Worm (Caenorhabditis elegans) whole organism, late embryonic: Measurements from ENCODE around the gene srb-11.

Experiments used
- ceh-22 ChIP-seq: sonication (generic microtip); optimal IDR thresholded peaks from 2 replicates; lab custom pipeline; 2017; ENCODE audit warnings: missing biosample characterization, missing genetic modification characterization
- ceh-24 ChIP-seq: sonication (generic microtip); optimal IDR thresholded peaks from 2 replicates; lab custom pipeline; 2016; ENCODE audit warnings: mild to moderate bottlenecking, missing genetic modification characterization, missing compliant biosample characterization
- fax-1 ChIP-seq: sonication (generic microtip); optimal IDR thresholded peaks from 2 replicates; lab custom pipeline; 2016; ENCODE audit warnings: missing genotype, missing genetic modification characterization, missing compliant biosample characterization
- pros-1 ChIP-seq: fragments of 150-350 bp; optimal IDR thresholded peaks from 2 replicates; lab custom pipeline; 2014; ENCODE audit warnings: missing biosample characterization, missing genetic modification reagents, missing genetic modification characterization
- unc-42 ChIP-seq: sonication (generic microtip); optimal IDR thresholded peaks from 2 replicates; lab custom pipeline; 2016; ENCODE audit warnings: missing genotype, missing genetic modification characterization, missing compliant biosample characterization

DNA sequence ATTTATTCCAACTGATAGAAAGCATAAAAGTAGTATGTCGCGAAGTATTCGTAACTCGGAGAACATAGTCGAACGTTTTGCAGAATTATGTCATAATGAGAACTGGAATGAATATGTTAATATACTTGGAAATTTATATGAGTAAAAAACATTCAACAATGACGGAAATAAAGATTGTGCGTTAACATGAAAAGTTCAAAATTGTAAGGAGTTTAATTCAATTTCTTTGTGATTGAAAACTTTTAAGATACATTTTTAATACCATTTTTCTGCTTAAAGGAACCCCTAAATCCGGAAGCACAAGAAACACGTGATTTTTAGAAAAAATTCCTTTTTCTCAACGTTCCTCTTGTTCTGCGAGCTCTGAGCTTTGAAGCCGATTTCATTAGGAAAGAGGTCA lies 32.9 kb upstream of the srb-11 start, which contains the start of gene oig-1:
- no peak for TF ChIP-seq pros-1 (tag; lab: Kevin White, UChicago)
- TF ChIP-seq ceh-24 (tag; lab: Kevin White, UChicago): no peak
- no peak for TF ChIP-seq ceh-22
- no peak for TF ChIP-seq fax-1 (tag; lab: Kevin White, UChicago)
- TF ChIP-seq unc-42: no peak
